Worm (Caenorhabditis elegans) whole organism, L2 larva: ENCODE data around the gene Y4C6B.7.

ENCODE experiments used
- F13H6.1 ChIP-seq: sonication (generic microtip); optimal IDR thresholded peaks from 2 replicates; lab custom pipeline; 2016; ENCODE audit warnings: missing genetic modification characterization, missing compliant biosample characterization
- aly-2 ChIP-seq: fragments of 150-350 bp; optimal IDR thresholded peaks from 2 replicates; lab custom pipeline; 2014; ENCODE audit warnings: missing biosample characterization, missing genetic modification characterization
- ama-1 ChIP-seq: fragments of 150-350 bp; optimal IDR thresholded peaks from 2 replicates; lab custom pipeline; 2018; ENCODE audit warnings: inconsistent platforms
- blmp-1 ChIP-seq: sonication (generic microtip); optimal IDR thresholded peaks from 2 replicates; lab custom pipeline; 2017; ENCODE audit warnings: missing genetic modification characterization, mild to moderate bottlenecking, missing compliant biosample characterization, antibody characterized with exemption, moderate library complexity; ENCODE audit not compliant: insufficient read depth
- ceh-82 ChIP-seq: fragments of 150-350 bp; optimal IDR thresholded peaks from 2 replicates; lab custom pipeline; 2014; ENCODE audit warnings: missing biosample characterization, missing genetic modification characterization
- egl-27 ChIP-seq: sonication (generic microtip); optimal IDR thresholded peaks from 3 replicates; lab custom pipeline; 2017; ENCODE audit warnings: missing biosample characterization, missing genetic modification reagents, missing genetic modification characterization
- lsy-2 ChIP-seq, 2 experiments: fragments of 150-350 bp in 1 of 2; sonication (generic microtip) in 1 of 2; optimal IDR thresholded peaks; 2 replicates each; lab custom pipeline; 2014 to 2017; ENCODE audit warnings: missing biosample characterization in 2 of 2, missing genetic modification characterization in 2 of 2
- mdl-1 ChIP-seq, 2 experiments: fragments of 150-350 bp in 1 of 2; sonication (generic microtip) in 1 of 2; optimal IDR thresholded peaks; 2 replicates each; lab custom pipeline; 2017; ENCODE audit warnings: missing biosample characterization in 2 of 2, missing genetic modification characterization in 2 of 2
- nhr-10 ChIP-seq: sonication (generic microtip); optimal IDR thresholded peaks from 2 replicates; lab custom pipeline; 2017; ENCODE audit warnings: missing biosample characterization, missing genetic modification characterization
- nhr-11 ChIP-seq: fragments of 150-350 bp; optimal IDR thresholded peaks from 2 replicates; lab custom pipeline; 2014; ENCODE audit warnings: missing biosample characterization, missing genetic modification characterization
- nhr-25 ChIP-seq: fragments of 150-350 bp; sonication (generic microtip); optimal IDR thresholded peaks from 3 replicates; lab custom pipeline; 2014; ENCODE audit warnings: missing biosample characterization, missing genetic modification characterization
- sem-4 ChIP-seq: fragments of 150-350 bp; optimal IDR thresholded peaks from 2 replicates; lab custom pipeline; 2014; ENCODE audit warnings: missing biosample characterization, missing genetic modification reagents, missing genetic modification characterization
- unc-39 ChIP-seq: fragments of 150-350 bp; optimal IDR thresholded peaks from 2 replicates; lab custom pipeline; 2014; ENCODE audit warnings: missing biosample characterization, missing genetic modification characterization
- zag-1 ChIP-seq: fragments of 150-350 bp; optimal IDR thresholded peaks from 2 replicates; lab custom pipeline; 2014; ENCODE audit warnings: missing biosample characterization, missing genetic modification characterization

DNA sequence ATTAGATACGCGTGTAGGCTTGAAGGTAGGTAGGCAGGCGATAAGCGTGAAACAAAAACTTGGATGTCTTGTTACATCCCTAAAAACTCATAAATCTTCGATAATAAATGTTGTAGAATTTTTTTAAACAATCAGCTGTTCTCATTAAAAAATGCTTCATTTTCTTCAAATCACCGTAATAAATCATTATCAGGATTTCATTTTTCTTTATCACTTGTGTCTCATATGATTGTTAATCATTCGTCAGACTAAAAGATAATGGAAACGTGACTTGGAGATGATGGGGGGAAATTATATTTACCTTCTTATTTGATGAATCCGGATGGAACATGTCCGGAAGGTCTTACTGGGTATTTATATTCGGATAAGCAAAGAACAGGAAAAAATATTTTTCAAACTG lies 19.8 kb downstream of the Y4C6B.7 start:
- TF ChIP-seq aly-2 (tag; lab: Kevin White, UChicago), result no peak
- TF ChIP-seq nhr-10, result no peak
- no peak for TF ChIP-seq sem-4
- no peak for TF ChIP-seq ceh-82
- TF ChIP-seq blmp-1, result peak; percentile 59
- TF ChIP-seq zag-1 (tag; lab: Kevin White, UChicago), result no peak
- TF ChIP-seq F13H6.1 (tag; lab: Kevin White, UChicago), result no peak
- no peak for TF ChIP-seq mdl-1 (tag; optimal IDR thresholded peaks at IDR 0.05; lab: Kevin White, UChicago)
- TF ChIP-seq nhr-11 (tag; lab: Kevin White, UChicago), result no peak
- TF ChIP-seq egl-27 (tag; lab: Kevin White, UChicago), result no peak
- TF ChIP-seq lsy-2 (tag; optimal IDR thresholded peaks at IDR 0.05; lab: Kevin White, UChicago), result no peak
- no peak for TF ChIP-seq unc-39
- peak; percentile 1 for TF ChIP-seq nhr-25 (tag; lab: Kevin White, UChicago)
- no peak for TF ChIP-seq ama-1 (lab: Kevin White, UChicago)
